Worm (Caenorhabditis elegans) whole organism, L1 larva: ENCODE results near the gene sfxn-1.2.

Source experiments
- F16B12.6 ChIP-seq: fragments of 150-350 bp; optimal IDR thresholded peaks from 2 replicates; lab custom pipeline; 2014; ENCODE audit warnings: missing biosample characterization, missing genetic modification characterization
- Y116A8C.19 ChIP-seq: sonication (generic microtip); optimal IDR thresholded peaks from 2 replicates; lab custom pipeline; 2016; ENCODE audit warnings: missing compliant biosample characterization, missing genetic modification characterization, borderline replicate concordance
- aha-1 ChIP-seq: fragments of 150-350 bp; optimal IDR thresholded peaks from 2 replicates; lab custom pipeline; 2014; ENCODE audit warnings: missing biosample characterization, missing genetic modification characterization
- aly-2 ChIP-seq: fragments of 150-350 bp; optimal IDR thresholded peaks from 2 replicates; lab custom pipeline; 2014; ENCODE audit warnings: missing biosample characterization, missing genetic modification characterization
- ama-1 ChIP-seq: fragments of 150-350 bp; optimal IDR thresholded peaks from 2 replicates; lab custom pipeline; 2014
- ceh-8 ChIP-seq: fragments of 200-800 bp; sonication (Bioruptor generic); optimal IDR thresholded peaks from 2 replicates; lab custom pipeline; 2018; ENCODE audit warnings: mild to moderate bottlenecking, missing genetic modification characterization, moderate library complexity, missing compliant biosample characterization
- dpl-1 ChIP-seq, 3 experiments: fragments of 150-350 bp in 2 of 3; sonication (generic microtip) in 1 of 3; optimal IDR thresholded peaks; 2 replicates each; lab custom pipeline; 2014 to 2017; ENCODE audit warnings: missing biosample characterization in 3 of 3, missing genetic modification characterization in 3 of 3, missing genetic modification reagents in 3 of 3
- efl-1 ChIP-seq, 4 experiments: fragments of 150-350 bp; optimal IDR thresholded peaks in 3 of 4; peaks in 1 of 4; 1 replicate in 1 of 4; 2 replicates in 3 of 4; lab custom pipeline; 2014; ENCODE audit warnings: missing biosample characterization in 2 of 4, missing genetic modification characterization in 2 of 4, missing genetic modification reagents in 2 of 4
- efl-3 ChIP-seq: fragments of 200-800 bp; sonication (Bioruptor generic); optimal IDR thresholded peaks from 2 replicates; lab custom pipeline; 2018; ENCODE audit warnings: mild to moderate bottlenecking, missing genetic modification characterization, missing compliant biosample characterization
- elt-2 ChIP-seq: sonication (generic microtip); optimal IDR thresholded peaks from 2 replicates; lab custom pipeline; 2016; ENCODE audit warnings: missing genetic modification characterization, mild to moderate bottlenecking, inconsistent platforms, missing compliant biosample characterization, missing genetic modification reagents
- fos-1 ChIP-seq: fragments of 150-350 bp; optimal IDR thresholded peaks from 2 replicates; lab custom pipeline; 2014; ENCODE audit warnings: missing biosample characterization, missing genetic modification characterization
- grh-1 ChIP-seq: fragments of 200-800 bp; sonication (Bioruptor generic); IDR thresholded peaks from 2 replicates; pipeline ENCODE4 v1.3.6; 2022; ENCODE audit warnings: missing genetic modification reagents, missing genetic modification characterization, missing compliant biosample characterization
- hlh-17 ChIP-seq: fragments of 200-800 bp; sonication (Bioruptor generic); optimal IDR thresholded peaks from 2 replicates; lab custom pipeline; 2018; ENCODE audit warnings: missing genetic modification characterization, mild to moderate bottlenecking, missing compliant biosample characterization, moderate library complexity, borderline replicate concordance
- hlh-4 ChIP-seq: sonication (generic microtip); optimal IDR thresholded peaks from 2 replicates; lab custom pipeline; 2016; ENCODE audit warnings: mild to moderate bottlenecking, missing genetic modification characterization, missing compliant biosample characterization
- hpl-2 ChIP-seq: fragments of 150-350 bp; optimal IDR thresholded peaks from 2 replicates; lab custom pipeline; 2014; ENCODE audit warnings: missing biosample characterization, missing genetic modification reagents, missing genetic modification characterization
- isw-1 ChIP-seq: fragments of 200-800 bp; sonication (Bioruptor generic); IDR thresholded peaks from 2 replicates; pipeline ENCODE4 v1.3.6; 2022; ENCODE audit warnings: missing genetic modification characterization, missing compliant biosample characterization
- jun-1 ChIP-seq: fragments of 150-350 bp; optimal IDR thresholded peaks from 2 replicates; lab custom pipeline; 2014; ENCODE audit warnings: missing biosample characterization, missing genetic modification reagents, missing genetic modification characterization
- lin-14 ChIP-seq: fragments of 200-800 bp; sonication (Bioruptor generic); optimal IDR thresholded peaks from 2 replicates; lab custom pipeline; 2018; ENCODE audit warnings: mild to moderate bottlenecking, missing genetic modification characterization, moderate library complexity, missing compliant biosample characterization
- lin-15B ChIP-seq: fragments of 150-350 bp; sonication (generic microtip); optimal IDR thresholded peaks from 3 replicates; lab custom pipeline; 2014; ENCODE audit warnings: missing biosample characterization, missing genetic modification characterization
- lin-35 ChIP-seq, 2 experiments: fragments of 150-350 bp; optimal IDR thresholded peaks; 2 replicates each; lab custom pipeline; 2014; ENCODE audit warnings: missing biosample characterization in 2 of 2, missing genetic modification characterization in 2 of 2, missing genetic modification reagents in 2 of 2
- lin-39 ChIP-seq: fragments of 150-350 bp; optimal IDR thresholded peaks from 2 replicates; lab custom pipeline; 2014; ENCODE audit warnings: missing biosample characterization, missing genetic modification reagents, missing genetic modification characterization
- mdl-1 ChIP-seq, 2 experiments: fragments of 150-350 bp; optimal IDR thresholded peaks; 2 replicates each; lab custom pipeline; 2014 to 2017; ENCODE audit warnings: missing biosample characterization in 2 of 2, missing genetic modification characterization in 2 of 2, inconsistent platforms in 1 of 2
- nhr-12 ChIP-seq: sonication (generic microtip); optimal IDR thresholded peaks from 2 replicates; lab custom pipeline; 2017; ENCODE audit warnings: missing biosample characterization, missing genetic modification characterization
- nhr-20 ChIP-seq: sonication (generic microtip); optimal IDR thresholded peaks from 2 replicates; lab custom pipeline; 2016; ENCODE audit warnings: mild to moderate bottlenecking, missing genetic modification characterization, missing compliant biosample characterization
- nhr-237 ChIP-seq: fragments of 150-350 bp; optimal IDR thresholded peaks from 2 replicates; lab custom pipeline; 2014; ENCODE audit warnings: missing biosample characterization, missing genetic modification characterization
- nhr-28 ChIP-seq: fragments of 150-350 bp; optimal IDR thresholded peaks from 2 replicates; lab custom pipeline; 2014; ENCODE audit warnings: missing biosample characterization, missing genetic modification characterization
- nhr-47 ChIP-seq: sonication (generic microtip); optimal IDR thresholded peaks from 2 replicates; lab custom pipeline; 2016; ENCODE audit warnings: mild to moderate bottlenecking, missing genetic modification characterization, moderate library complexity, missing compliant biosample characterization
- nhr-71 ChIP-seq: sonication (generic microtip); optimal IDR thresholded peaks from 2 replicates; lab custom pipeline; 2016; ENCODE audit warnings: mild to moderate bottlenecking, missing genetic modification characterization, moderate library complexity, missing compliant biosample characterization
- nhr-77 ChIP-seq: fragments of 150-350 bp; optimal IDR thresholded peaks from 2 replicates; lab custom pipeline; 2014; ENCODE audit warnings: missing biosample characterization, missing genetic modification characterization
- nhr-84 ChIP-seq: sonication (generic microtip); optimal IDR thresholded peaks from 2 replicates; lab custom pipeline; 2017; ENCODE audit warnings: missing biosample characterization, missing genetic modification characterization
- nhr-85 ChIP-seq: sonication (generic microtip); peaks from one replicate; lab custom pipeline; 2016; ENCODE audit warnings: missing genetic modification characterization, inconsistent platforms, missing compliant biosample characterization
- nhr-90 ChIP-seq: sonication (generic microtip); optimal IDR thresholded peaks from 2 replicates; lab custom pipeline; 2016; ENCODE audit warnings: mild to moderate bottlenecking, missing genetic modification characterization, missing compliant biosample characterization; ENCODE audit not compliant: poor library complexity
- pax-3 ChIP-seq: fragments of 200-800 bp; sonication (Bioruptor generic); optimal IDR thresholded peaks from 2 replicates; lab custom pipeline; 2018; ENCODE audit warnings: mild to moderate bottlenecking, missing genetic modification characterization, moderate library complexity, missing compliant biosample characterization
- sox-4 ChIP-seq: sonication (generic microtip); optimal IDR thresholded peaks from 2 replicates; lab custom pipeline; 2016; ENCODE audit warnings: missing genetic modification characterization, missing compliant biosample characterization
- sup-37 ChIP-seq: fragments of 200-800 bp; sonication (Bioruptor generic); optimal IDR thresholded peaks from 2 replicates; lab custom pipeline; 2018; ENCODE audit warnings: mild to moderate bottlenecking, missing genetic modification characterization, missing compliant biosample characterization
- unc-62 ChIP-seq: fragments of 150-350 bp; optimal IDR thresholded peaks from 2 replicates; lab custom pipeline; 2014; ENCODE audit warnings: missing biosample characterization, missing genetic modification reagents, missing genetic modification characterization
- vab-15 ChIP-seq: sonication (generic microtip); optimal IDR thresholded peaks from 2 replicates; lab custom pipeline; 2017; ENCODE audit warnings: missing genotype, mild to moderate bottlenecking, missing genetic modification characterization, missing compliant biosample characterization

The sfxn-1.2 gene

DNA sequence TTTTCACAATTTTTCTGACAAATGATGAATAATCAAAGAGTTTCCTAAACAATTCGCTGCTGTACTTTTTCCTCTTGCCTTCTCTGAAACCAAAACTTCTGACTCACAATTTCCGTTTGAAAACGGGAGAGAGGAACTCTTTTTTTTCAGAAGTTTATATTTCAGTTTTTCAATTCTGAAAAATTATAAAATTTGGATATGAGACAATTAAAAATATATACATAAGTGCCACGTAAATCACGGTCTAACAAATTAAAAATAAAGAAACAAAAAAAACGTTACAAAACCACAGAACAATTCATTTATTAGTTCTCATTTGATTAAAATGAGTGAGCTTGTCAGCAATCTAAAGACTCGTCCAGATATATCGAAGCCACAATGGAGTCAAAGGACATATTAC is at the start of gene sfxn-1.2:
Gene sfxn-1.2, plus strand, starts transcription at position 301 of the 400 bp plus-strand sequence.
- no peak for TF ChIP-seq hlh-17 (GFP tag; lab: Kevin White, UChicago)
- TF ChIP-seq nhr-28 (tag; lab: Kevin White, UChicago), result no peak
- TF ChIP-seq Y116A8C.19, result no peak
- TF ChIP-seq, all 84 proteins: peak for 0

DNA sequence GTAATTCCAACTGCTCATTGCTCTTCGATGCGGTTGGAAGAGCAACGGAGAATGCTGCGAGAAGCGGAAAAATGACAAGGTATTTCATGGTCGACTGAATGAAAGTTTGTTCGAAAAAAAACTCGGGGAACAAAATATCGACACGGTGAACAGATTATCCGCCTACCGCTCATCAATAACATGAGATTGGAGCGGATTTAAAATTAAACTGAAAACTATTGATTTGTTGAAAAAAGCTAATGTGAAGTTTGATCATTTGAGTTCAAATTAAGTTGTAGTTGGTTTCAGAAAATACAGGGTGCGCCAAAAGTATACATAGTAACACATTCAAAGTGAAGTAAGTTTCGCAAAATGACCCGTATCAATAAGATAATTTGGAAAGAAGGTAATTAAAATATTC is 45.7 kb upstream of the sfxn-1.2 start, which contains the start of gene F40F8.4:
Gene F40F8.4, minus strand, starts transcription at position 101 of the 400 bp plus-strand sequence.
- no peak for TF ChIP-seq aly-2
- TF ChIP-seq nhr-237 (tag; lab: Kevin White, UChicago), result no peak
- TF ChIP-seq isw-1, result no peak
- TF ChIP-seq nhr-47 (tag; lab: Kevin White, UChicago), result no peak
- TF ChIP-seq vab-15 (tag; lab: Kevin White, UChicago), result no peak
- TF ChIP-seq efl-3, result no peak
- TF ChIP-seq nhr-12 (tag; lab: Kevin White, UChicago), result no peak
- TF ChIP-seq sup-37 (GFP tag; lab: Kevin White, UChicago), result no peak
- TF ChIP-seq pax-3 (tag; lab: Kevin White, UChicago), result no peak

DNA sequence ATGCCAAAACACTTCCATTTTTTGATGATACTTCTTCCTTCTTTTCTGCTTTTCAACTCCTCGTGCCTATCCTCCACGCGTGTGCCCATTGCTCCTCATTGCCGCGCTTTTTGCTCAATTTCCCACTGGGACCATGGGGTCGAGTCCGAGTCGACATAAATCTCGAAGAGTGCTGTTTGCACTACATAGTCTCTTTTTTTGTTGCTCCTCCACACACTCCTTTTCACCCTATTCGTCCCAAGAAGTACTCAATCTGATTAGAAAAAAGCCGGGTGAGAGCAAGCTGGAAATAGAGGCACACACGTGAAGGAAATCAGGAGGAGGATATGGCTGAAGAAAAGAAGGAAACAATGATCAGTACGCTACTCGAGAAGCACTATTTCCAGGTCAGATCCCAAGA is 43.3 kb upstream of the sfxn-1.2 start, which contains the start of gene arrd-6:
Gene arrd-6, plus strand, starts transcription at position 169 of the 400 bp plus-strand sequence.
- TF ChIP-seq nhr-77, result no peak
- TF ChIP-seq lin-14 (GFP tag; lab: Kevin White, UChicago), result peak; percentile 64

ce11 chrII:11149866-11150685 is 35.8 kb upstream of the sfxn-1.2 start:
- peak; percentile 56 for TF ChIP-seq jun-1 (tag; lab: Kevin White, UChicago)
- TF ChIP-seq elt-2 (tag; lab: Kevin White, UChicago), result peak; percentile 60
- TF ChIP-seq nhr-20 (tag; lab: Kevin White, UChicago), result no peak
- TF ChIP-seq dpl-1 (GFP tag; optimal IDR thresholded peaks at IDR 0.05; lab: Kevin White, UChicago), result no peak
- TF ChIP-seq aly-2, result peak; percentile 23
- TF ChIP-seq nhr-84 (tag; lab: Kevin White, UChicago), result no peak
- TF ChIP-seq fos-1, result no peak
- no peak for TF ChIP-seq unc-62 (GFP tag; lab: Kevin White, UChicago)
- no peak for TF ChIP-seq ceh-8
- peak; percentile 33 for TF ChIP-seq nhr-90
- TF ChIP-seq efl-1 (optimal IDR thresholded peaks at IDR 0.05; lab: Kevin White, UChicago), result no peak
- TF ChIP-seq efl-1 (GFP tag; optimal IDR thresholded peaks at IDR 0.05 in 1 of 2; lab: Kevin White, UChicago), result no peak
- 0 out of 2 replicates have a peak, but pooled peaks have one; percentile 10 for TF ChIP-seq grh-1 (GFP tag; lab: Robert Waterston, UW)
- peak in 1 of 2 experiments; percentile 62 for TF ChIP-seq lin-35 (GFP tag; optimal IDR thresholded peaks at IDR 0.05; lab: Kevin White, UChicago)
- peak; percentile 67 for TF ChIP-seq ama-1
- no peak for TF ChIP-seq hlh-4 (tag; lab: Kevin White, UChicago)
- no peak for TF ChIP-seq lin-15B
- no peak for TF ChIP-seq lin-39
- no peak for TF ChIP-seq sox-4 (tag; lab: Kevin White, UChicago)
- peak; percentile 28 for TF ChIP-seq nhr-71 (tag; lab: Kevin White, UChicago)
- TF ChIP-seq nhr-85, result peak; percentile 55
- peak; percentile 14 for TF ChIP-seq hpl-2

- TF ChIP-seq nhr-71 (tag; lab: Kevin White, UChicago) (peak; percentile 33), fos-1 (no peak), elt-2 (tag; lab: Kevin White, UChicago) (peak; percentile 97), nhr-84 (tag; lab: Kevin White, UChicago) (no peak), efl-1 (optimal IDR thresholded peaks at IDR 0.05; lab: Kevin White, UChicago) (no peak), efl-1 (GFP tag; optimal IDR thresholded peaks at IDR 0.05 in 1 of 2; lab: Kevin White, UChicago) (peak in 1 of 2 experiments; percentile 41), lin-35 (GFP tag; optimal IDR thresholded peaks at IDR 0.05; lab: Kevin White, UChicago) (peak in 1 of 2 experiments; percentile 52), hpl-2 (no peak), F16B12.6 (tag; lab: Kevin White, UChicago) (no peak), aha-1 (tag; lab: Kevin White, UChicago) (no peak), mdl-1 (tag; optimal IDR thresholded peaks at IDR 0.05; lab: Kevin White, UChicago) (peak in 1 of 2 experiments; percentile 40), nhr-90 (peak; percentile 35)
Observed at ce11 chrII:11150976-11151375, 34.9 kb upstream of the sfxn-1.2 start.
